Fruit fly (Drosophila melanogaster): ENCODE measurements around the gene RhoGEF64C.

Gene RhoGEF64C

dm6 chr3L:4692177-4693134, at the start of gene RhoGEF64C (continued):
- TF ChIP-seq gcm2 (GFP tag; optimal IDR thresholded peaks at IDR 0.05) (no peak), D19A (tag; optimal IDR thresholded peaks at IDR 0.05) (no peak)

- no peak for TF ChIP-seq klu (GFP tag; IDR thresholded peaks at IDR 0.05)
- no peak for TF ChIP-seq tap (tag; optimal IDR thresholded peaks at IDR 0.05)
- no peak for TF ChIP-seq CG8290 (GFP tag; optimal IDR thresholded peaks at IDR 0.05)
- TF ChIP-seq CG8290 (tag; optimal IDR thresholded peaks at IDR 0.05) = no peak
- no peak for TF ChIP-seq BtbVII (GFP tag; optimal IDR thresholded peaks at IDR 0.05)
- TF ChIP-seq CG13624 (GFP tag; optimal IDR thresholded peaks at IDR 0.05) = no peak
- TF ChIP-seq dati (GFP tag; IDR thresholded peaks at IDR 0.05) = no peak
- TF ChIP-seq slp2 (GFP tag; optimal IDR thresholded peaks at IDR 0.05) = no peak
- TF ChIP-seq ind (GFP tag; optimal IDR thresholded peaks at IDR 0.05) = no peak
- no peak for TF ChIP-seq CG14667 (GFP tag; IDR thresholded peaks at IDR 0.05)
- no peak for TF ChIP-seq Opbp (GFP tag; IDR thresholded peaks at IDR 0.05; ENCODE audit: partially characterized antibody)
- no peak for TF ChIP-seq ci (GFP tag; IDR thresholded peaks at IDR 0.05)
- TF ChIP-seq CG10543 (GFP tag; optimal IDR thresholded peaks at IDR 0.05) = no peak
- TF ChIP-seq ewg (GFP tag; optimal IDR thresholded peaks at IDR 0.05) = no peak
- TF ChIP-seq CG4360 (GFP tag; IDR thresholded peaks at IDR 0.05) = no peak
- no peak for TF ChIP-seq bigmax (GFP tag; optimal IDR thresholded peaks at IDR 0.05)
- TF ChIP-seq exex (tag; optimal IDR thresholded peaks at IDR 0.05) = no peak
Measured at dm6 chr3L:4647976-4648375, 44.6 kb upstream of the RhoGEF64C start, which contains the start of gene TTLL1B. Gene TTLL1B (plus strand): TSS chr3L:4648276.

dm6 chr3L:4667289-4667688, 25.3 kb upstream of the RhoGEF64C start, which contains the start of gene CG32236:
Gene CG32236 (minus strand): TSS chr3L:4667389.
- TF ChIP-seq CG11247 (GFP tag; IDR thresholded peaks at IDR 0.05) = no peak
- no peak for TF ChIP-seq vfl (GFP tag; optimal IDR thresholded peaks at IDR 0.05)
- TF ChIP-seq sob (GFP tag; IDR thresholded peaks at IDR 0.05) = no peak
- TF ChIP-seq dmrt11E (tag; optimal IDR thresholded peaks at IDR 0.05) = no peak

- TF ChIP-seq Ets65A (GFP tag) (peak; percentile 81), CG10462 (GFP tag; optimal IDR thresholded peaks at IDR 0.05) (no peak)
Measured at dm6 chr3L:4677532-4677931, 15.1 kb upstream of the RhoGEF64C start, which contains the start of gene CG34266. Gene CG34266 (plus strand): TSS chr3L:4677832.

dm6 chr3L:4679063-4679462, 13.5 kb upstream of the RhoGEF64C start:
- no peak for TF ChIP-seq CG11560 (tag; IDR thresholded peaks at IDR 0.05)
- TF ChIP-seq zen (tag; optimal IDR thresholded peaks at IDR 0.05) = peak; percentile 68
- TF ChIP-seq CG7271 (tag; optimal IDR thresholded peaks at IDR 0.05) = peak; percentile 8
- no peak for TF ChIP-seq prd (optimal IDR thresholded peaks at IDR 0.05)
- peak; percentile 56; the same call in 2 of the 3 replicates for TF ChIP-seq prd (GFP tag; IDR thresholded peaks at IDR 0.05)
- TF ChIP-seq Blimp-1 (GFP tag; optimal IDR thresholded peaks at IDR 0.05) = no peak
- TF ChIP-seq Xrp1 (GFP tag; IDR thresholded peaks at IDR 0.05) = 0 out of 2 replicates have a peak, but pooled peaks have one; percentile 9
